Fruit fly (Drosophila melanogaster): ENCODE results near the gene CG32987.

DNA sequence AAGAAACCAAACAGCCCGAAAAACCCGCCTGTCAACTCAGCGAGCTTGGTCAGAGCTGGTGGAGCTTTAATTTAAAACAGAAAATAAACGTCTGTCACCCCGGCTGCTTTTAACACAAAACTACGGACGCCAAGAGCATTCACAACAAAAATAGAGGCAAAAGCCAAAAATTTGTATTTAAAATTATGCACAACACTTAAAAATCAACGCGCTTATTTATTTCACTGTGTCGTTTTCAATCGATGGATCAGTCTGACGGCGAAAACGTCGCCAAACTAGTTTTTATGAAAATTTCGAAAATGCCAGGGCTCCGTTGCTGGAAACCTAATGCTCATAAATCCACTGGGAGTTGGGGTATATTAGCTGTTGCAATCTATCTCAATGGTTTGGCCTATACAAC lies 22.9 kb upstream of the CG32987 start:
- TF ChIP-seq slp2 (GFP tag; optimal IDR thresholded peaks at IDR 0.05): no peak
- no peak for TF ChIP-seq CG17361 (GFP tag; IDR thresholded peaks at IDR 0.05)
- no peak for TF ChIP-seq CG10462 (GFP tag; optimal IDR thresholded peaks at IDR 0.05)
- no peak for TF ChIP-seq eyg (GFP tag; optimal IDR thresholded peaks at IDR 0.05)
- TF ChIP-seq CG30431 (GFP tag; optimal IDR thresholded peaks at IDR 0.05): no peak
- TF ChIP-seq pnt (GFP tag; optimal IDR thresholded peaks at IDR 0.05): no peak

Data from whole organism, embryonic.